Worm (Caenorhabditis elegans): Measurements from ENCODE around the gene ZK593.2.

- TF ChIP-seq snpc-4 (tag; optimal IDR thresholded peaks at IDR 0.05) (no peak), lsy-2 (tag; optimal IDR thresholded peaks at IDR 0.05) (no peak), elt-3 (tag; optimal IDR thresholded peaks at IDR 0.05) (no peak), sptf-1 (tag; optimal IDR thresholded peaks at IDR 0.05) (no peak)
These were observed 23.2 kb upstream of the ZK593.2 start, which contains the start of gene F13E9.15 for ce11 chrIV:10889820-10890462.
